Fruit fly (Drosophila melanogaster): ENCODE results near the gene CG1113.
A peak's percentile ranks its signal among the peaks of the same experiment; 100 is the strongest.

CG1113 gene

dm6 chr3R:5263311-5264250, 10.6 kb downstream of the CG1113 start (continued):
- peak; percentile 97 for TF ChIP-seq CG17361 (GFP tag; IDR thresholded peaks at IDR 0.05)
- peak; percentile 67 for TF ChIP-seq esg (GFP tag; conservative IDR thresholded peaks at IDR 0.05)
- TF ChIP-seq CG15696 (tag; optimal IDR thresholded peaks at IDR 0.05) = peak; percentile 73
- peak; percentile 89 for TF ChIP-seq PHDP (tag; optimal IDR thresholded peaks at IDR 0.05)
- TF ChIP-seq CG6765 (GFP tag; optimal IDR thresholded peaks at IDR 0.05) = peak; percentile 81
- TF ChIP-seq slbo (GFP tag; IDR thresholded peaks at IDR 0.05) = peak; percentile 76
- no peak for TF ChIP-seq CG16863 (GFP tag; optimal IDR thresholded peaks at IDR 0.05)
- no peak for TF ChIP-seq CG31365 (tag; optimal IDR thresholded peaks at IDR 0.05)
- TF ChIP-seq vfl (GFP tag; optimal IDR thresholded peaks at IDR 0.05) = no peak
- TF ChIP-seq pros (GFP tag; optimal IDR thresholded peaks at IDR 0.05) = peak; percentile 36
- TF ChIP-seq ERR (GFP tag; optimal IDR thresholded peaks at IDR 0.05) = peak; percentile 38
- peak; percentile 71 for TF ChIP-seq az2 (GFP tag; optimal IDR thresholded peaks at IDR 0.05)
- TF ChIP-seq CG15011 (GFP tag; optimal IDR thresholded peaks at IDR 0.05) = no peak
- no peak for TF ChIP-seq Myb (GFP tag; optimal IDR thresholded peaks at IDR 0.05)
- peak; percentile 41 for TF ChIP-seq jing (GFP tag; optimal IDR thresholded peaks at IDR 0.05)
- TF ChIP-seq lov (optimal IDR thresholded peaks at IDR 0.05) = no peak
- TF ChIP-seq lov (GFP tag; IDR thresholded peaks at IDR 0.05) = no peak
- TF ChIP-seq CG13424 (tag; optimal IDR thresholded peaks at IDR 0.05) = peak; percentile 93
- peak; percentile 23 for TF ChIP-seq CG4854 (GFP tag; optimal IDR thresholded peaks at IDR 0.05)
- TF ChIP-seq maf-S (GFP tag; optimal IDR thresholded peaks at IDR 0.05) = no peak
- TF ChIP-seq salm (tag; optimal IDR thresholded peaks at IDR 0.05) = peak; percentile 78
- TF ChIP-seq CG12219 (GFP tag; optimal IDR thresholded peaks at IDR 0.05) = peak; percentile 41
- peak; percentile 58 for TF ChIP-seq CG18011 (GFP tag; optimal IDR thresholded peaks at IDR 0.05)
- TF ChIP-seq CG5953 (GFP tag; IDR thresholded peaks at IDR 0.05) = no peak; the same call in 1 of the 2 replicates
- TF ChIP-seq CG17359 (tag; optimal IDR thresholded peaks at IDR 0.05) = peak; percentile 85
- TF ChIP-seq CG10959 (GFP tag; IDR thresholded peaks at IDR 0.05) = 0 out of 2 replicates have a peak, but pooled peaks have one; percentile 32
- no peak for TF ChIP-seq CG8089 (GFP tag; optimal IDR thresholded peaks at IDR 0.05)
- TF ChIP-seq Drgx (GFP tag; IDR thresholded peaks at IDR 0.05) = peak; percentile 23; the same call in 1 of the 2 replicates
- TF ChIP-seq CG31224 (GFP tag; IDR thresholded peaks at IDR 0.05) = peak; percentile 61
- no peak for TF ChIP-seq kay (GFP tag; optimal IDR thresholded peaks at IDR 0.05)
- TF ChIP-seq inv (GFP tag; IDR thresholded peaks at IDR 0.05; ENCODE audit: partially characterized antibody) = no peak
- TF ChIP-seq CG9932 (GFP tag; IDR thresholded peaks at IDR 0.05) = peak; percentile 55; the same call in 1 of the 2 replicates
- no peak for TF ChIP-seq btn (GFP tag; optimal IDR thresholded peaks at IDR 0.05)
- peak; percentile 46 for TF ChIP-seq CG8944 (GFP tag; optimal IDR thresholded peaks at IDR 0.05)
- no peak; the same call in 1 of the 2 replicates for TF ChIP-seq ro (GFP tag; IDR thresholded peaks at IDR 0.05)
- TF ChIP-seq CG3407 (GFP tag; optimal IDR thresholded peaks at IDR 0.05) = peak; percentile 43
- TF ChIP-seq CG30431 (GFP tag; optimal IDR thresholded peaks at IDR 0.05) = peak; percentile 77
- peak; percentile 90 for TF ChIP-seq CG12391 (tag; optimal IDR thresholded peaks at IDR 0.05)
- TF ChIP-seq CG11723 (GFP tag; optimal IDR thresholded peaks at IDR 0.05) = peak; percentile 63
- peak; percentile 81 for TF ChIP-seq CG12769 (tag; optimal IDR thresholded peaks at IDR 0.05)
- TF ChIP-seq Dfd (GFP tag; optimal IDR thresholded peaks at IDR 0.05) = no peak
- no peak for TF ChIP-seq lbe (GFP tag; optimal IDR thresholded peaks at IDR 0.05)
- TF ChIP-seq CG18619 (GFP tag; optimal IDR thresholded peaks at IDR 0.05) = peak; percentile 92
- peak; percentile 34 for TF ChIP-seq CG2120 (GFP tag; optimal IDR thresholded peaks at IDR 0.05)
- no peak for TF ChIP-seq Hmx (GFP tag; optimal IDR thresholded peaks at IDR 0.05)
- peak; percentile 81 for TF ChIP-seq CG12299 (tag; optimal IDR thresholded peaks at IDR 0.05)
- TF ChIP-seq CG17612 (GFP tag; IDR thresholded peaks at IDR 0.05) = 0 out of 2 replicates have a peak, but pooled peaks have one; percentile 4
- peak; percentile 83 for TF ChIP-seq fd3F (GFP tag; optimal IDR thresholded peaks at IDR 0.05)
- peak; percentile 91 for TF ChIP-seq crol (GFP tag; IDR thresholded peaks at IDR 0.05)

Measured in whole organism, embryonic.